Worm (Caenorhabditis elegans): ENCODE data around the gene F17C11.6.
A peak's percentile ranks its signal among the peaks of the same experiment; 100 is the strongest.

Gene F17C11.6

ce11 chrV:10954832-10955231, at the start of gene F17C11.6:
Gene F17C11.6 (plus strand): TSS chrV:10955121.
- TF ChIP-seq ceh-16 (tag; optimal IDR thresholded peaks at IDR 0.05) = no peak
- TF ChIP-seq mbf-1 (tag; optimal IDR thresholded peaks at IDR 0.05) = no peak
- no peak for TF ChIP-seq mdl-1 (tag; optimal IDR thresholded peaks at IDR 0.05)
- TF ChIP-seq nhr-11 (tag; optimal IDR thresholded peaks at IDR 0.05) = no peak
- no peak for TF ChIP-seq elt-3 (tag; optimal IDR thresholded peaks at IDR 0.05)
- TF ChIP-seq ztf-4 (tag; optimal IDR thresholded peaks at IDR 0.05) = no peak
- no peak for TF ChIP-seq ama-1 (optimal IDR thresholded peaks at IDR 0.05)
- TF ChIP-seq fos-1 (tag; optimal IDR thresholded peaks at IDR 0.05) = peak; percentile 2

- TF ChIP-seq sem-4 (tag; optimal IDR thresholded peaks at IDR 0.05) (no peak), unc-62 (GFP tag; optimal IDR thresholded peaks at IDR 0.05) (no peak), peb-1 (tag; optimal IDR thresholded peaks at IDR 0.05) (no peak), ztf-4 (tag; optimal IDR thresholded peaks at IDR 0.05) (no peak), F13H6.1 (tag; optimal IDR thresholded peaks at IDR 0.05) (no peak), egl-27 (tag; optimal IDR thresholded peaks at IDR 0.05) (no peak), nhr-237 (tag; optimal IDR thresholded peaks at IDR 0.05) (no peak), nhr-10 (tag; optimal IDR thresholded peaks at IDR 0.05) (no peak), lin-39 (tag; optimal IDR thresholded peaks at IDR 0.05) (no peak)
Observed at ce11 chrV:10909071-10909470, 45.9 kb upstream of the F17C11.6 start, which contains the start of gene zzz-1. Gene zzz-1 (minus strand): TSS chrV:10909171.

- no peak for TF ChIP-seq mbf-1 (tag; optimal IDR thresholded peaks at IDR 0.05)
- TF ChIP-seq unc-55 (GFP tag; optimal IDR thresholded peaks at IDR 0.05) = no peak
- TF ChIP-seq mdl-1 (tag; optimal IDR thresholded peaks at IDR 0.05) = no peak
- TF ChIP-seq nhr-10 (tag; optimal IDR thresholded peaks at IDR 0.05) = no peak
- no peak for TF ChIP-seq lin-13 (GFP tag; optimal IDR thresholded peaks at IDR 0.05)
- no peak for TF ChIP-seq snpc-4 (tag; optimal IDR thresholded peaks at IDR 0.05)
- no peak for TF ChIP-seq aly-2 (tag; optimal IDR thresholded peaks at IDR 0.05)
- no peak for TF ChIP-seq unc-39 (tag; optimal IDR thresholded peaks at IDR 0.05)
- TF ChIP-seq lsy-2 (tag; optimal IDR thresholded peaks at IDR 0.05) = no peak
- no peak for TF ChIP-seq nhr-6 (tag; optimal IDR thresholded peaks at IDR 0.05)
- no peak for TF ChIP-seq egl-27 (tag; optimal IDR thresholded peaks at IDR 0.05)
- TF ChIP-seq blmp-1 (tag; optimal IDR thresholded peaks at IDR 0.05; ENCODE audit: insufficient read depth) = no peak
- no peak for TF ChIP-seq skn-1 (tag; optimal IDR thresholded peaks at IDR 0.05)
- no peak for TF ChIP-seq sem-4 (tag; optimal IDR thresholded peaks at IDR 0.05)
- TF ChIP-seq zag-1 (tag; optimal IDR thresholded peaks at IDR 0.05) = no peak
- TF ChIP-seq ZK546.5 (tag; optimal IDR thresholded peaks at IDR 0.05) = no peak
- TF ChIP-seq C34F6.9 (tag; optimal IDR thresholded peaks at IDR 0.05) = no peak
- no peak for TF ChIP-seq crh-2 (tag; optimal IDR thresholded peaks at IDR 0.05)
- TF ChIP-seq sma-3 (GFP tag; optimal IDR thresholded peaks at IDR 0.05) = no peak
- TF ChIP-seq nhr-129 (tag; optimal IDR thresholded peaks at IDR 0.05) = no peak
Observed at ce11 chrV:10909959-10910358, 45.0 kb upstream of the F17C11.6 start.

ce11 chrV:10915922-10916321, 39.0 kb upstream of the F17C11.6 start:
- TF ChIP-seq unc-55 (GFP tag; optimal IDR thresholded peaks at IDR 0.05) (no peak), crh-2 (tag; optimal IDR thresholded peaks at IDR 0.05) (no peak), nhr-129 (tag; optimal IDR thresholded peaks at IDR 0.05) (peak; percentile 63), elt-1 (tag; optimal IDR thresholded peaks at IDR 0.05) (no peak), F13H6.1 (tag; optimal IDR thresholded peaks at IDR 0.05) (peak; percentile 34), snpc-4 (tag; optimal IDR thresholded peaks at IDR 0.05) (no peak), sma-9 (GFP tag; optimal IDR thresholded peaks at IDR 0.05) (peak; percentile 12), sma-9 (tag; optimal IDR thresholded peaks at IDR 0.05) (no peak), egl-27 (tag; optimal IDR thresholded peaks at IDR 0.05) (no peak), lin-11 (tag; optimal IDR thresholded peaks at IDR 0.05) (no peak), unc-39 (tag; optimal IDR thresholded peaks at IDR 0.05) (no peak), nhr-11 (tag; optimal IDR thresholded peaks at IDR 0.05) (no peak), unc-62 (GFP tag; optimal IDR thresholded peaks at IDR 0.05) (no peak), gmeb-1 (tag; optimal IDR thresholded peaks at IDR 0.05) (no peak)

ce11 chrV:10918373-10918772, 36.5 kb upstream of the F17C11.6 start, which contains the start of gene F58B4.2:
Gene F58B4.2 (minus strand): TSS chrV:10918473.
- TF ChIP-seq ztf-4 (tag; optimal IDR thresholded peaks at IDR 0.05) (no peak), nhr-6 (tag; optimal IDR thresholded peaks at IDR 0.05) (no peak), nhr-11 (tag; optimal IDR thresholded peaks at IDR 0.05) (no peak), snpc-4 (tag; optimal IDR thresholded peaks at IDR 0.05) (no peak), elt-1 (tag; optimal IDR thresholded peaks at IDR 0.05) (no peak), R02D3.7 (tag; optimal IDR thresholded peaks at IDR 0.05) (no peak), skn-1 (tag; optimal IDR thresholded peaks at IDR 0.05) (no peak), nhr-77 (tag; optimal IDR thresholded peaks at IDR 0.05) (no peak), ama-1 (optimal IDR thresholded peaks at IDR 0.05) (no peak), nhr-12 (tag; optimal IDR thresholded peaks at IDR 0.05) (no peak), fos-1 (tag; optimal IDR thresholded peaks at IDR 0.05) (no peak), nhr-237 (tag; optimal IDR thresholded peaks at IDR 0.05) (no peak), mab-5 (tag; optimal IDR thresholded peaks at IDR 0.05) (no peak), unc-39 (tag; optimal IDR thresholded peaks at IDR 0.05) (no peak), egl-27 (tag; optimal IDR thresholded peaks at IDR 0.05) (no peak)
